Worm (Caenorhabditis elegans): ENCODE measurements around the gene C36A4.10.

The C36A4.10 gene

DNA sequence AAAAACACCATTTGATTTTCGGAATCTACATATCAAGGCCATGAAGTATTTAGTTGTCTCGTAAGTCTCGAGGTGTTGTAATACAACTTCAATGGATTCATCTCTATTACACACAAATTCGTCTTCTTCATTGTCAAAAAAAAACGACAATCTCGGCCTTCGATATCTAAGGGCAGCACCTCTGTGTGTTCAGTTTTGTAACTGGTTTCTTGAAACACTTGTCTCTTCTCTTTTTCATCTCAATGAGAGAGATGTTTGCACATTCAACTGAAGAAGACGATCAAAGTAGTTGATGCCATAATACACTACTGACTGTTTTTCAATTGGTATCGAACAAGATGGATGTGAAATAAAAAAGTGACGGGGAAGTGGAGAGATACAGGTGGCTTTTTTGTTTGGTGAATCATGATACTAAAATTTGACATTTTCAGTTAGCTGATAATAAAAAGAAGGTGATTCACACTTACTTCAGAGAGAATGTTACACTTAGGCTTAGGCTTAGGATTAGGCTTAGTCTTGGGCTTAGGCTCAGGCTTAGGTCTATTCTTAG lies 19.8 kb downstream of the C36A4.10 start (continued):
- TF ChIP-seq Y55F3AM.14 (GFP tag; optimal IDR thresholded peaks at IDR 0.05) (no peak), nhr-129 (tag; optimal IDR thresholded peaks at IDR 0.05) (peak; percentile 31), R02D3.7 (tag; optimal IDR thresholded peaks at IDR 0.05) (no peak), aly-2 (tag; optimal IDR thresholded peaks at IDR 0.05) (no peak), lin-39 (tag; optimal IDR thresholded peaks at IDR 0.05) (no peak), nhr-23 (tag; optimal IDR thresholded peaks at IDR 0.05) (no peak), mbf-1 (tag; optimal IDR thresholded peaks at IDR 0.05) (no peak), nhr-21 (tag; optimal IDR thresholded peaks at IDR 0.05) (no peak), ztf-11 (tag; optimal IDR thresholded peaks at IDR 0.05) (no peak), lin-11 (tag; optimal IDR thresholded peaks at IDR 0.05) (no peak), skn-1 (tag; optimal IDR thresholded peaks at IDR 0.05) (no peak), ZK546.5 (tag; optimal IDR thresholded peaks at IDR 0.05) (no peak), elt-1 (tag; optimal IDR thresholded peaks at IDR 0.05) (no peak), fos-1 (tag; optimal IDR thresholded peaks at IDR 0.05) (peak; percentile 34), ceh-16 (tag; optimal IDR thresholded peaks at IDR 0.05) (peak; percentile 26)

DNA sequence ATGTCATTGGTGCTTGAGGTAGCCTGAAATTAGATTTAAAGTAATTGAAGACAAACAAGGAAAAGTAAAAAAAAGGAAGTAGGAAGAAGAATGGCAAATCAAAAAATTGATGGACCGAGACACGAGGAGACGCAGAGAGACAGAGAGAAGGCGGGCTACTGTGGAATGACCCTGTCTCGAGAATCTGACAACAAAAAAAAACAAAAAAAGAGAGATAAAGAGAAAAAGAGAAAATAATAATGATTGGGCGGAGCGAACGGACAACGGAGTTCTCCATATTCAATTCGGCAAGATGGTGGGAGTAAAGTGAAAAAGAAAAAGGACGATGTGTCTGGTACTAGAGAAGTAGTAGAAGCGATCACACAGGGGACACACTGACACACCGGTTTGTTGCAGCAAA lies 22.3 kb downstream of the C36A4.10 start, which contains the start of gene toh-1:
toh-1 (minus strand) TSS at position 23 of the 400 bp plus-strand sequence.
- TF ChIP-seq nhr-6 (tag; optimal IDR thresholded peaks at IDR 0.05) = no peak
- TF ChIP-seq nhr-11 (tag; optimal IDR thresholded peaks at IDR 0.05) = no peak
- no peak for TF ChIP-seq nhr-21 (tag; optimal IDR thresholded peaks at IDR 0.05)
- no peak for TF ChIP-seq unc-62 (GFP tag; optimal IDR thresholded peaks at IDR 0.05)
- no peak for TF ChIP-seq nhr-237 (tag; optimal IDR thresholded peaks at IDR 0.05)
- no peak for TF ChIP-seq Y55F3AM.14 (GFP tag; optimal IDR thresholded peaks at IDR 0.05)
- no peak for TF ChIP-seq lin-11 (tag; optimal IDR thresholded peaks at IDR 0.05)
- TF ChIP-seq nhr-25 (tag; optimal IDR thresholded peaks at IDR 0.05) = peak; percentile 70
- no peak for TF ChIP-seq R02D3.7 (tag; optimal IDR thresholded peaks at IDR 0.05)
- no peak for TF ChIP-seq ceh-82 (tag; optimal IDR thresholded peaks at IDR 0.05)
- TF ChIP-seq unc-55 (GFP tag; optimal IDR thresholded peaks at IDR 0.05) = no peak
- no peak for TF ChIP-seq ama-1 (optimal IDR thresholded peaks at IDR 0.05)
- TF ChIP-seq mdl-1 (tag; optimal IDR thresholded peaks at IDR 0.05) = no peak
- peak; percentile 11 for TF ChIP-seq sma-3 (GFP tag; optimal IDR thresholded peaks at IDR 0.05)
- TF ChIP-seq nhr-10 (tag; optimal IDR thresholded peaks at IDR 0.05) = no peak
- peak; percentile 19 for TF ChIP-seq crh-2 (tag; optimal IDR thresholded peaks at IDR 0.05)
- TF ChIP-seq fos-1 (tag; optimal IDR thresholded peaks at IDR 0.05) = no peak
- TF ChIP-seq C34F6.9 (tag; optimal IDR thresholded peaks at IDR 0.05) = no peak
- no peak for TF ChIP-seq lin-39 (tag; optimal IDR thresholded peaks at IDR 0.05)
- TF ChIP-seq egl-27 (tag; optimal IDR thresholded peaks at IDR 0.05) = no peak
- peak; percentile 34 for TF ChIP-seq blmp-1 (tag; optimal IDR thresholded peaks at IDR 0.05; ENCODE audit: insufficient read depth)
- no peak for TF ChIP-seq elt-3 (tag; optimal IDR thresholded peaks at IDR 0.05)
- no peak for TF ChIP-seq F13H6.1 (tag; optimal IDR thresholded peaks at IDR 0.05)

DNA sequence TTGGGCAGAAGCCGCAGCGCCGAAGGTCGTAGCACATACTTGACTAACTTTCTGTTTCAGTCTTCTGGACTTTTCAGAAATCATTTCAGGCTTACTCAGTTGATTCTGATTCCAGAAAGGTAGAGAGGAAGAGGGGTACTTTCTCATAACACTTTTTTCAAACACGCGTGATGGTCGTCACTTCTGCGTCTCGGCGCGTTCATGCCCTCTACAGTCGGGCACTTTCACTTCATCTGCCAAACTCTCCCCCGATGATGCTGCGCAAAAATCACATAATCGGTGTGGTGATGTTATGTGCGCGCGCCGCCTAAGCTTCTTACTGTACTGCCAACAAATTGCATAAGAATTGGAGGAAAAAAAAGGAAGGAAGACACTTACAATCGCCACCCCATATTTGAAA lies 23.7 kb downstream of the C36A4.10 start:
- TF ChIP-seq egl-27 (tag; optimal IDR thresholded peaks at IDR 0.05) = no peak
- no peak for TF ChIP-seq unc-62 (GFP tag; optimal IDR thresholded peaks at IDR 0.05)
- no peak for TF ChIP-seq unc-39 (tag; optimal IDR thresholded peaks at IDR 0.05)
- TF ChIP-seq blmp-1 (tag; optimal IDR thresholded peaks at IDR 0.05; ENCODE audit: insufficient read depth) = peak; percentile 50
- no peak for TF ChIP-seq aly-2 (tag; optimal IDR thresholded peaks at IDR 0.05)
- peak; percentile 33 for TF ChIP-seq Y55F3AM.14 (GFP tag; optimal IDR thresholded peaks at IDR 0.05)
- no peak for TF ChIP-seq ama-1 (optimal IDR thresholded peaks at IDR 0.05)
- TF ChIP-seq snpc-4 (tag; optimal IDR thresholded peaks at IDR 0.05) = no peak
- TF ChIP-seq nhr-21 (tag; optimal IDR thresholded peaks at IDR 0.05) = no peak
- TF ChIP-seq elt-3 (tag; optimal IDR thresholded peaks at IDR 0.05) = no peak
- no peak for TF ChIP-seq ZK546.5 (tag; optimal IDR thresholded peaks at IDR 0.05)
- no peak for TF ChIP-seq lin-13 (GFP tag; optimal IDR thresholded peaks at IDR 0.05)
- no peak for TF ChIP-seq R02D3.7 (tag; optimal IDR thresholded peaks at IDR 0.05)
- no peak for TF ChIP-seq F13H6.1 (tag; optimal IDR thresholded peaks at IDR 0.05)
- TF ChIP-seq nhr-6 (tag; optimal IDR thresholded peaks at IDR 0.05) = no peak
- no peak for TF ChIP-seq dmd-4 (tag; optimal IDR thresholded peaks at IDR 0.05)
- TF ChIP-seq mbf-1 (tag; optimal IDR thresholded peaks at IDR 0.05) = no peak
- TF ChIP-seq sma-9 (GFP tag; optimal IDR thresholded peaks at IDR 0.05) = no peak
- no peak for TF ChIP-seq sma-9 (tag; optimal IDR thresholded peaks at IDR 0.05)
- peak; percentile 16 for TF ChIP-seq nhr-129 (tag; optimal IDR thresholded peaks at IDR 0.05)
- no peak for TF ChIP-seq lsy-2 (tag; optimal IDR thresholded peaks at IDR 0.05)
- no peak for TF ChIP-seq ceh-16 (tag; optimal IDR thresholded peaks at IDR 0.05)
- no peak for TF ChIP-seq sem-4 (tag; optimal IDR thresholded peaks at IDR 0.05)
- no peak for TF ChIP-seq lin-11 (tag; optimal IDR thresholded peaks at IDR 0.05)
- TF ChIP-seq crh-2 (tag; optimal IDR thresholded peaks at IDR 0.05) = no peak
- no peak for TF ChIP-seq ztf-1 (GFP tag; conservative IDR thresholded peaks at IDR 0.05)

All from whole organism, L2 larva.